Worm (Caenorhabditis elegans) whole organism, L1 larva: ENCODE results near the gene Y67D8B.2.
A peak's percentile ranks its signal among the peaks of the same experiment; 100 is the strongest.

Source experiments
- C34B4.2 ChIP-seq: sonication (generic microtip); optimal IDR thresholded peaks from 2 replicates; lab custom pipeline; 2017; ENCODE audit warnings: mild to moderate bottlenecking, missing genetic modification characterization, missing compliant biosample characterization
- Y116A8C.19 ChIP-seq: sonication (generic microtip); optimal IDR thresholded peaks from 2 replicates; lab custom pipeline; 2016; ENCODE audit warnings: missing compliant biosample characterization, missing genetic modification characterization, borderline replicate concordance
- aha-1 ChIP-seq: fragments of 150-350 bp; optimal IDR thresholded peaks from 2 replicates; lab custom pipeline; 2014; ENCODE audit warnings: missing biosample characterization, missing genetic modification characterization
- alr-1 ChIP-seq: fragments of 200-800 bp; sonication (Bioruptor generic); optimal IDR thresholded peaks from 2 replicates; lab custom pipeline; 2018; ENCODE audit warnings: borderline replicate concordance, mild to moderate bottlenecking, missing genetic modification characterization, missing compliant biosample characterization
- aly-2 ChIP-seq: fragments of 150-350 bp; optimal IDR thresholded peaks from 2 replicates; lab custom pipeline; 2014; ENCODE audit warnings: missing biosample characterization, missing genetic modification characterization
- ama-1 ChIP-seq: fragments of 150-350 bp; optimal IDR thresholded peaks from 2 replicates; lab custom pipeline; 2014
- ceh-90 ChIP-seq: sonication (generic microtip); optimal IDR thresholded peaks from 2 replicates; lab custom pipeline; 2016; ENCODE audit warnings: missing genetic modification characterization, missing compliant biosample characterization
- dsc-1 ChIP-seq: sonication (generic microtip); optimal IDR thresholded peaks from 2 replicates; lab custom pipeline; 2016; ENCODE audit warnings: mild to moderate bottlenecking, missing genetic modification characterization, missing compliant biosample characterization
- efl-1 ChIP-seq, 4 experiments: fragments of 150-350 bp; optimal IDR thresholded peaks in 3 of 4; peaks in 1 of 4; 1 replicate in 1 of 4; 2 replicates in 3 of 4; lab custom pipeline; 2014; ENCODE audit warnings: missing biosample characterization in 2 of 4, missing genetic modification characterization in 2 of 4, missing genetic modification reagents in 2 of 4
- efl-3 ChIP-seq: fragments of 200-800 bp; sonication (Bioruptor generic); optimal IDR thresholded peaks from 2 replicates; lab custom pipeline; 2018; ENCODE audit warnings: mild to moderate bottlenecking, missing genetic modification characterization, missing compliant biosample characterization
- elt-2 ChIP-seq: sonication (generic microtip); optimal IDR thresholded peaks from 2 replicates; lab custom pipeline; 2016; ENCODE audit warnings: missing genetic modification characterization, mild to moderate bottlenecking, inconsistent platforms, missing compliant biosample characterization, missing genetic modification reagents
- fkh-10 ChIP-seq: sonication (generic microtip); optimal IDR thresholded peaks from 2 replicates; lab custom pipeline; 2017; ENCODE audit warnings: missing biosample characterization, missing genetic modification reagents, missing genetic modification characterization
- fkh-4 ChIP-seq: sonication (generic microtip); optimal IDR thresholded peaks from 2 replicates; lab custom pipeline; 2016; ENCODE audit warnings: missing compliant biosample characterization, missing genetic modification characterization, borderline replicate concordance
- fkh-8 ChIP-seq: sonication (generic microtip); optimal IDR thresholded peaks from 2 replicates; lab custom pipeline; 2016; ENCODE audit warnings: mild to moderate bottlenecking, missing genetic modification characterization, missing compliant biosample characterization
- lin-13 ChIP-seq: fragments of 150-350 bp; optimal IDR thresholded peaks from 2 replicates; lab custom pipeline; 2014; ENCODE audit warnings: missing biosample characterization, missing genetic modification reagents, missing genetic modification characterization
- mab-9 ChIP-seq: fragments of 200-800 bp; sonication (Bioruptor generic); IDR thresholded peaks from 2 replicates; pipeline ENCODE4 v1.3.6; 2022; ENCODE audit warnings: missing genetic modification reagents, missing genetic modification characterization, missing compliant biosample characterization
- mef-2 ChIP-seq: fragments of 150-350 bp; optimal IDR thresholded peaks from 2 replicates; lab custom pipeline; 2014; ENCODE audit warnings: missing biosample characterization, missing genetic modification characterization
- nhr-19 ChIP-seq: fragments of 200-800 bp; sonication (Bioruptor generic); conservative IDR thresholded peaks from 2 replicates; pipeline ENCODE4 v1.3.6; 2022; ENCODE audit warnings: missing genetic modification characterization, missing compliant biosample characterization
- nhr-20 ChIP-seq: sonication (generic microtip); optimal IDR thresholded peaks from 2 replicates; lab custom pipeline; 2016; ENCODE audit warnings: mild to moderate bottlenecking, missing genetic modification characterization, missing compliant biosample characterization
- nhr-237 ChIP-seq: fragments of 150-350 bp; optimal IDR thresholded peaks from 2 replicates; lab custom pipeline; 2014; ENCODE audit warnings: missing biosample characterization, missing genetic modification characterization
- nhr-47 ChIP-seq: sonication (generic microtip); optimal IDR thresholded peaks from 2 replicates; lab custom pipeline; 2016; ENCODE audit warnings: mild to moderate bottlenecking, missing genetic modification characterization, moderate library complexity, missing compliant biosample characterization
- nhr-71 ChIP-seq: sonication (generic microtip); optimal IDR thresholded peaks from 2 replicates; lab custom pipeline; 2016; ENCODE audit warnings: mild to moderate bottlenecking, missing genetic modification characterization, moderate library complexity, missing compliant biosample characterization
- nhr-84 ChIP-seq: sonication (generic microtip); optimal IDR thresholded peaks from 2 replicates; lab custom pipeline; 2017; ENCODE audit warnings: missing biosample characterization, missing genetic modification characterization
- pqm-1 ChIP-seq: sonication (generic microtip); optimal IDR thresholded peaks from 3 replicates; lab custom pipeline; 2017; ENCODE audit warnings: missing biosample characterization, missing genetic modification characterization
- rnt-1 ChIP-seq: sonication (generic microtip); optimal IDR thresholded peaks from 2 replicates; lab custom pipeline; 2016; ENCODE audit warnings: mild to moderate bottlenecking, missing genetic modification characterization, moderate library complexity, missing compliant biosample characterization
- snu-23 ChIP-seq: sonication (generic microtip); optimal IDR thresholded peaks from 2 replicates; lab custom pipeline; 2016; ENCODE audit warnings: missing genetic modification characterization, missing compliant biosample characterization
- sox-4 ChIP-seq: sonication (generic microtip); optimal IDR thresholded peaks from 2 replicates; lab custom pipeline; 2016; ENCODE audit warnings: missing genetic modification characterization, missing compliant biosample characterization
- tlp-1 ChIP-seq: fragments of 150-350 bp; optimal IDR thresholded peaks from 2 replicates; lab custom pipeline; 2014; ENCODE audit warnings: missing biosample characterization, missing genetic modification characterization
- unc-62 ChIP-seq: fragments of 150-350 bp; optimal IDR thresholded peaks from 2 replicates; lab custom pipeline; 2014; ENCODE audit warnings: missing biosample characterization, missing genetic modification reagents, missing genetic modification characterization
- xbp-1 ChIP-seq: sonication (generic microtip); optimal IDR thresholded peaks from 2 replicates; lab custom pipeline; 2016; ENCODE audit warnings: missing genetic modification characterization, missing compliant biosample characterization
- zag-1 ChIP-seq: fragments of 150-350 bp; optimal IDR thresholded peaks from 2 replicates; lab custom pipeline; 2014; ENCODE audit warnings: missing biosample characterization, missing genetic modification characterization
- zip-4 ChIP-seq: fragments of 200-800 bp; sonication (Bioruptor generic); optimal IDR thresholded peaks from 2 replicates; lab custom pipeline; 2018; ENCODE audit warnings: mild to moderate bottlenecking, missing genetic modification characterization, moderate library complexity, missing compliant biosample characterization
- ztf-11 ChIP-seq, 2 experiments: sonication (generic microtip); optimal IDR thresholded peaks; 2 replicates each; lab custom pipeline; 2016 to 2017; ENCODE audit warnings: missing genetic modification characterization in 2 of 2, missing biosample characterization in 1 of 2, missing compliant biosample characterization in 1 of 2
- ztf-4 ChIP-seq: fragments of 150-350 bp; optimal IDR thresholded peaks from 2 replicates; lab custom pipeline; 2014; ENCODE audit warnings: missing biosample characterization, missing genetic modification characterization

Gene Y67D8B.2

ce11 chrIV:3202111-3202510 is 10.7 kb upstream of the Y67D8B.2 start, which contains the start of the genes Y67D8B.3 and Y67D8B.5:
Gene Y67D8B.3 (minus strand): TSS chrIV:3202211.
Gene Y67D8B.5 (plus strand): TSS chrIV:3202343.
- TF ChIP-seq pqm-1 (tag; lab: Kevin White, UChicago) (no peak), ztf-4 (no peak), zag-1 (tag; lab: Kevin White, UChicago) (no peak), mef-2 (tag; lab: Kevin White, UChicago) (no peak), mab-9 (GFP tag; lab: Robert Waterston, UW) (no peak), aha-1 (tag; lab: Kevin White, UChicago) (no peak), sox-4 (tag; lab: Kevin White, UChicago) (no peak)

DNA sequence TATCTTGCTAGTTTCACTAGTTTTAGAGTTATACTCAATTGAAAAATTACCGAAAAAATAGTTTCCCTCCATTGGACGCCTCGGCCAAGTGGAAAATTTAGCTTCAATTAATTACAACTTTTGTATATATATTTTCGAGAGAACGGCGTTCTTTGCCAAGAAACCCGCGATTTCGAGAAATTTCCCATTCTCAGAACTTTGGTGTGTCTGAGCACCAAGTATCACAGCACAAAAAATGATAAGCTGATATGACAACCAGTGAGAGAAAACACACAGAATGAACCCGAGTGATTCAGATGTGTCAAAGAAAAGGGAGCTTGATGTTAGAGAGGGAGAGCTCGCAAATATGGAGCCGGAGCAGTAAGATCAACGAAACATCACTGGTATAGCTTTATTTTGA is 7.7 kb upstream of the Y67D8B.2 start:
- TF ChIP-seq nhr-47 (tag; lab: Kevin White, UChicago) (peak; percentile 43), dsc-1 (peak; percentile 50), efl-3 (GFP tag; lab: Kevin White, UChicago) (no peak), sox-4 (tag; lab: Kevin White, UChicago) (peak; percentile 19), Y116A8C.19 (tag; lab: Kevin White, UChicago) (no peak), fkh-8 (tag; lab: Kevin White, UChicago) (peak; percentile 76), nhr-71 (tag; lab: Kevin White, UChicago) (peak; percentile 57), fkh-4 (tag; lab: Kevin White, UChicago) (no peak)

DNA sequence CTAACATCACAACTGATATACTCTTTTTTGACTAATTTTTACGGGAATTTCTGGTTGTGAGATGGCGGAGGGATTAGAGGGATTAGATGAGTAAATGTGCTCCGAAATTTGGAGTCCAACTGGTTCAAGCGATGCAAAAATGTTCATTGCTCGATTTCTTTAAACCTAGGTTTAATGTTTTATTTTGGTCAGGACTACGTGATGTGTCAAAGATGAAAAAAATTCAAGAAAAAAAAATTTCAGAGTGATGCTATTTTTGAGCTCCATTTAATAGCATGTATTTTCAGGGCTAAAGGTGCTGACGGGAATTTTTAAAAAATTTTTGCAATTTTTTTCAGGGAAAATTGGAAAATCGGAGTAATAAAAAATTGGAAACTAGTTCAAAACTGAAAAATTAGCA is 5.0 kb upstream of the Y67D8B.2 start:
- TF ChIP-seq C34B4.2 (tag; lab: Kevin White, UChicago) (no peak), efl-3 (GFP tag; lab: Kevin White, UChicago) (no peak), alr-1 (tag; lab: Kevin White, UChicago) (no peak), nhr-84 (tag; lab: Kevin White, UChicago) (no peak), dsc-1 (no peak), fkh-8 (tag; lab: Kevin White, UChicago) (peak; percentile 59), elt-2 (tag; lab: Kevin White, UChicago) (no peak), sox-4 (tag; lab: Kevin White, UChicago) (no peak), rnt-1 (no peak)
- TF ChIP-seq, all 84 proteins: peak for 1

DNA sequence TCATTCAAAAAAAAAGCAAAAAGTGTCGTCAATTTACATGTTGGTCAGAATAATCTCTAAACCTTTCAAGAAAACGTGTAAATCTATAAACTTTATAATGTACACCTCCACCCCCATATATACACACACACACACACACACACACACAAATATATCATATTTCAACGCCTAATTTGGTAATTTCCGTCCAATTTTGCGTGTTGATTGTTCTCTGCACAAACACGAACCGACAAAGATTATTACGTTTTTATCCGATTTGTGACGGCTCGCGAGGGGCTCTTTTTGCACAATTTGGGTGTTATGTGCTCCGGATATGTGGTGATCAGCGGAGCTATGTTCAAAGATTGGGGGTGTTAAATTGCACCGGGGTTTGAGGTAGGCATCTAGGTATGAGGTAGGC is 8.4 kb downstream of the Y67D8B.2 start:
- no peak for TF ChIP-seq lin-13
- no peak for TF ChIP-seq dsc-1
- no peak for TF ChIP-seq Y116A8C.19 (tag; lab: Kevin White, UChicago)
- no peak for TF ChIP-seq ceh-90 (tag; lab: Kevin White, UChicago)
- no peak for TF ChIP-seq unc-62 (GFP tag; lab: Kevin White, UChicago)
- TF ChIP-seq fkh-4 (tag; lab: Kevin White, UChicago): no peak
- TF ChIP-seq snu-23: no peak
- TF ChIP-seq nhr-20 (tag; lab: Kevin White, UChicago): no peak
- TF ChIP-seq elt-2 (tag; lab: Kevin White, UChicago): no peak
- no peak for TF ChIP-seq nhr-237 (tag; lab: Kevin White, UChicago)
- no peak for TF ChIP-seq aha-1 (tag; lab: Kevin White, UChicago)
- no peak for TF ChIP-seq ama-1 (lab: Kevin White, UChicago)
- TF ChIP-seq zip-4: no peak

DNA sequence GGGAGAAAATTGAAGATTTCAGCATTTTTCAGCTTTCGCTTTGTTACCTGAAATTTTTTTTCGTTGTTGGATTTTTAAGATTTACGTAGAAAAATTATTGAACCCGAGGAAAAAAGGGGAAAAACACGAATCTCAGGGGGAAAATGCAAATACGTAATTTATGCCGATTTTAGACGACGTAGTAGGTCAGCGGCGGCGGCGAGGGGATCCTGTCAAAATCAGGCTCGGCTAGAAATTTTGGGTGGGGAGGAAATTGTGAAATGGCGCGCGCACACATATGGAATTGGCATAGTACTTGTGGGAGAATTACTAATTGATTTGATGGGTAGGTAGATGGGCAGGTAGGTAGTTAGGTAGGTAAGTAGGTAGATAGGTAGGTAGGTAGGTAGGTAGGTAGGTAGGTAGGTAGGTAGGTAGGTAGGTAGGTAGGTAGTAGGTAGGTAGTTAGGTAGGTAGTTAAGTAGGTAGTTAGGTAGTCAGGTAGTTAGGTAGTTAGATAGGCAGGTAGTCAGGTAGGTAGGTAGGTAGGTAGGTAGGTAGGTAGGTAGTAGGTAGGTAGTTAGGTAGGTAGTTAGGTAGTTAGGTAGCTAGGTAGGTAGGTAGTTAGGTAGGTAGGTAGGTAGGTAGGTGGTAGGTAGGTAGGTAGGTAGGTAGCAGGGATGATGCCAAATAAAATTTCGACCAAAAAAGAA is 15.2 kb downstream of the Y67D8B.2 start, which contains the start of gene nlp-81:
Gene nlp-81, minus strand, starts transcription at position 51 of the 692 bp plus-strand sequence.
- TF ChIP-seq fkh-10 (GFP tag; lab: Kevin White, UChicago) (no peak), aly-2 (no peak), xbp-1 (tag; lab: Kevin White, UChicago) (no peak), tlp-1 (tag; lab: Kevin White, UChicago) (no peak), rnt-1 (no peak), efl-1 (optimal IDR thresholded peaks at IDR 0.05; lab: Kevin White, UChicago) (no peak), efl-1 (GFP tag; optimal IDR thresholded peaks at IDR 0.05 in 1 of 2; lab: Kevin White, UChicago) (no peak), nhr-19 (no peak), ztf-11 (tag; optimal IDR thresholded peaks at IDR 0.05; lab: Kevin White, UChicago) (no peak)
